Worm (Caenorhabditis elegans): ENCODE measurements around the gene C49C8.3.

C49C8.3 gene

DNA sequence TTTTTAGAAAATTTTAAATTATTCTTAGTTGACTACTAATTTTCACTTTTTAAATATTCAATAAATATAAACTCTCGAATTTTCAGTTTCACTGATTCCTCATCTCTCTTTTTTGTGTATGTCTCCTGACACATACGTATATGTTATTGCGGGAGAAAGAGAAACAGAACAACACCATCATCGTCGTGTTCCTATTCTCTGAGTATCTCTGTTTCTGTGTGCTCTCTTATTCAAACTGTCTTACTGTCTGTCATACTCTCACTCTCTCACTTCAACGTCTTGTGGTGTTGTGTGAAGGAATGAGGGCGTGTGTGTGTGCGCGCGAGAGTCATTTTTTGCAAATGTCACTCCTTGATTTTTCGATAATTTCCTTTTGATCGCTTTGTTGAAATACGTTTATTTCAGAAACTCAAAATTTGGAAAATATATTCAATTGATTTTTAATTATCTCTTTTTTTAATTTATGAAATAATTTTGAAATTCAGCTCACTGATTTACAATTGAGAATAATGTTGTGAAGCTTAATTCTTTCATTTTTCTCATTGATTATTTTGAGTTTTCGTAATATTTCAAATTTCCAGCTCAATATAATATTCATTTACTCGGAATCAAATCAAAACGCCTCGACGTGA, 24.3 kb upstream of the C49C8.3 start, which contains the start of gene lin-49 (continued):
- peak; percentile 42 for TF ChIP-seq ztf-4 (tag; optimal IDR thresholded peaks at IDR 0.05)
- TF ChIP-seq tbx-2 (tag; optimal IDR thresholded peaks at IDR 0.05), result peak; percentile 42
- TF ChIP-seq elt-3 (tag; optimal IDR thresholded peaks at IDR 0.05), result peak in 2 of 6 experiments; percentile 25 to 35

DNA sequence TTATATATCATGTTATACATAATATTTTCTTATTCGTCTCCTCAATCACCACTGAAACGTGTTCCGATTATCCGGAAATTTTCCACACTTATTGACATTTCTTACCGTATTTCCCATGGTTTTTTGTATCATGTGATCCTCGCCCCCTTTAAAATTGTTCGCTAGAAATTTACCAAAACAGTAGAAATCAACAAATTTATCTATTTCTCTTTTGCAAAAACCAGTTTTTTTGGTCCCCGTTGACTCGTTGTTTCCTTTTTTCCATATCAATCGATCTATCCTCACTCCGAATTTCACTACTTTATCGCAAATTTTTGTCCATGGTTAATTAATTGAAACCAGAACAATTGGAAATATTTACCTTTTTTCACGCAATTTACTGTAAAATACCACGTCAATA, 18.8 kb upstream of the C49C8.3 start:
- TF ChIP-seq pqm-1 (tag; optimal IDR thresholded peaks at IDR 0.05), result no peak
- TF ChIP-seq nhr-85 (tag), result peak; percentile 70
- peak in 1 of 6 experiments; percentile 55 for TF ChIP-seq elt-3 (tag; optimal IDR thresholded peaks at IDR 0.05)
- TF ChIP-seq blmp-1 (tag; optimal IDR thresholded peaks at IDR 0.05), result peak; percentile 48
- no peak for TF ChIP-seq nhr-237 (tag; optimal IDR thresholded peaks at IDR 0.05)

DNA sequence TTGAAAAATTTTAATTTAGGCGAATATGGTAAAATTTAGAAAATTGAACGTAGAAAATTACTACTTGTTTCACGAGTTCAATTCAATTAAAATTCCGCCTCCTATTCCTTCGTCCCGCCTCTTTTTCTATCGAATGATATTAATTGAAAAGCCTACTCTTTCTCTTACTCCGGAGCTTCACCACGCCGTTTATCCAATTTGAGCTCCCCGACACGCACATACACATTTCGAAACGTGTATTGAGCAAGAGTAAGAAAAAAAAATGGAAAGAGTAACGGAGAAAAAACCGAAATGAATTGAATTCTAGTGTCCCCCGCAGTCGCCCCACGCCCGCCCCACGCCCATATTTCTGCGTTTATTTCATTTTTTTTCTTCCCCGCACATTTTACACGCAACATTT, 18.2 kb upstream of the C49C8.3 start:
- TF ChIP-seq snu-23 (GFP tag; optimal IDR thresholded peaks at IDR 0.05) (no peak), ets-5 (GFP tag; IDR thresholded peaks at IDR 0.05) (no peak), ces-1 (GFP tag; optimal IDR thresholded peaks at IDR 0.05) (peak; percentile 61), ama-1 (optimal IDR thresholded peaks at IDR 0.05) (no peak), nhr-12 (tag; optimal IDR thresholded peaks at IDR 0.05) (no peak), pax-3 (tag; optimal IDR thresholded peaks at IDR 0.05) (no peak), tbx-2 (tag; optimal IDR thresholded peaks at IDR 0.05) (no peak), sup-37 (GFP tag; optimal IDR thresholded peaks at IDR 0.05) (no peak), lin-14 (GFP tag; optimal IDR thresholded peaks at IDR 0.05) (peak; percentile 68), unc-130 (tag; optimal IDR thresholded peaks at IDR 0.05) (no peak)

DNA sequence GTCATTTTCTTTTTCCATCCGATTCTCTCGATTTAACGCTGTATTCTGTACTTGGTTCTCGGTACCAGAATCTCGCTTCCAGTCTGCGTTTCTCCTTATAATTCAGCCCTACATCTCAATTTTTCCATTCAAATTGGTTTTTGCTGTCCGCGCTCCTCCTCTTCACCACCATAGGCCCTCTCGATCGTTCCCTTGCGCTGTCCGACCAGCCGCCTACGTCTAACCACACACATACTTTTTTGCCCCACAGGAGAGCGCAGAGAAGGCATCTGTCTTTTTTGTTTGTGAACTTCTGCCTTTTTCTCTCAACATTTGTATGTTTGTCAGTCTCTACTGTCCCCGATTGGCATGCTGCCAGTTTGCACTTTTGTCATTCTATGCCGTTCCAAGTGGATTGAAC, 17.2 kb upstream of the C49C8.3 start, which contains the start of gene F42A9.11:
Gene F42A9.11 (plus strand): TSS at position 310 of the 400 bp plus-strand sequence.
- TF ChIP-seq nhr-84 (tag; optimal IDR thresholded peaks at IDR 0.05) (no peak), pax-3 (tag; optimal IDR thresholded peaks at IDR 0.05) (no peak), isw-1 (GFP tag; IDR thresholded peaks at IDR 0.05) (no peak), skn-1 (tag; optimal IDR thresholded peaks at IDR 0.05) (peak; percentile 48), fkh-4 (tag; optimal IDR thresholded peaks at IDR 0.05; ENCODE audit: borderline replicate concordance) (no peak), rnt-1 (tag; optimal IDR thresholded peaks at IDR 0.05) (no peak), ceh-88 (GFP tag; IDR thresholded peaks at IDR 0.05) (no peak), C34B4.2 (tag; optimal IDR thresholded peaks at IDR 0.05) (no peak), sup-37 (GFP tag; optimal IDR thresholded peaks at IDR 0.05) (no peak), vab-15 (tag; optimal IDR thresholded peaks at IDR 0.05) (no peak), lin-15B (tag; optimal IDR thresholded peaks at IDR 0.05) (no peak), nhr-237 (tag; optimal IDR thresholded peaks at IDR 0.05) (no peak), unc-62 (GFP tag; optimal IDR thresholded peaks at IDR 0.05) (no peak), lin-35 (GFP tag; optimal IDR thresholded peaks at IDR 0.05) (peak in 1 of 2 experiments; percentile 47), snu-23 (GFP tag; optimal IDR thresholded peaks at IDR 0.05) (peak; percentile 70), nhr-71 (tag; optimal IDR thresholded peaks at IDR 0.05) (peak; percentile 54), ama-1 (optimal IDR thresholded peaks at IDR 0.05) (no peak), swsn-7 (tag; optimal IDR thresholded peaks at IDR 0.05) (peak; percentile 22), ceh-82 (tag; optimal IDR thresholded peaks at IDR 0.05) (peak in 2 of 3 experiments; percentile 7 to 17), ztf-4 (tag; optimal IDR thresholded peaks at IDR 0.05) (no peak), fos-1 (tag; optimal IDR thresholded peaks at IDR 0.05) (no peak), hlh-17 (GFP tag; optimal IDR thresholded peaks at IDR 0.05; ENCODE audit: borderline replicate concordance) (no peak), nhr-47 (tag; optimal IDR thresholded peaks at IDR 0.05) (peak; percentile 32), tbx-2 (tag; optimal IDR thresholded peaks at IDR 0.05) (peak; percentile 20), xbp-1 (tag; optimal IDR thresholded peaks at IDR 0.05) (peak; percentile 9), nhr-90 (tag; optimal IDR thresholded peaks at IDR 0.05; ENCODE audit: poor library complexity) (peak; percentile 29), lin-13 (GFP tag; optimal IDR thresholded peaks at IDR 0.05) (no peak), efl-3 (GFP tag; optimal IDR thresholded peaks at IDR 0.05) (no peak), C04F5.9 (tag; optimal IDR thresholded peaks at IDR 0.05) (no peak), dsc-1 (tag; optimal IDR thresholded peaks at IDR 0.05) (no peak), fkh-10 (GFP tag; optimal IDR thresholded peaks at IDR 0.05) (no peak), hpl-2 (GFP tag; optimal IDR thresholded peaks at IDR 0.05) (no peak), nhr-85 (tag) (peak; percentile 88), pag-3 (tag; optimal IDR thresholded peaks at IDR 0.05; ENCODE audit: borderline replicate concordance, insufficient read depth) (no peak), fkh-8 (tag; optimal IDR thresholded peaks at IDR 0.05) (no peak), snpc-4 (tag; optimal IDR thresholded peaks at IDR 0.05) (no peak), aha-1 (tag; optimal IDR thresholded peaks at IDR 0.05) (no peak), unc-130 (tag; optimal IDR thresholded peaks at IDR 0.05) (no peak)
